Fruit fly (Drosophila melanogaster) whole organism, embryonic: Measurements from ENCODE around the gene dlg1.

Experiments
- Adf1 ChIP-seq: fragments of 200-800 bp; sonication (Bioruptor generic); IDR thresholded peaks from 2 replicates; pipeline ENCODE4 v1.3.6; 2022; ENCODE audit warnings: missing biosample characterization, missing genetic modification characterization
- Awh ChIP-seq: fragments of 200-800 bp; sonication (Bioruptor generic); IDR thresholded peaks from 2 replicates; pipeline ENCODE4, ENCODE4 v1.3.6; 2022; ENCODE audit warnings: missing biosample characterization, missing genetic modification characterization
- B-H1 ChIP-seq: fragments of 200-800 bp; sonication (Bioruptor generic); IDR thresholded peaks from 3 replicates; pipeline ENCODE4 v1.3.6; 2022; ENCODE audit warnings: missing biosample characterization, missing genetic modification characterization
- Blimp-1 ChIP-seq: fragments of 200-800 bp; sonication (Bioruptor generic); optimal IDR thresholded peaks from 3 replicates; lab custom pipeline; 2018; ENCODE audit warnings: missing biosample characterization, missing genetic modification characterization, mild to moderate bottlenecking, moderate library complexity, missing genetic modification reagents
- CG10147 ChIP-seq: fragments of 200-800 bp; sonication (Bioruptor generic); optimal IDR thresholded peaks from 2 replicates; lab custom pipeline; 2019; ENCODE audit warnings: missing biosample characterization, mild to moderate bottlenecking, missing genetic modification characterization, moderate library complexity
- CG10462 ChIP-seq: fragments of 200-800 bp; sonication (Bioruptor generic); optimal IDR thresholded peaks from 2 replicates; lab custom pipeline; 2016; ENCODE audit warnings: missing biosample characterization, missing genetic modification characterization
- CG10959 ChIP-seq: fragments of 200-800 bp; sonication (Bioruptor generic); IDR thresholded peaks from 2 replicates; pipeline ENCODE4 v1.3.6; 2022; ENCODE audit warnings: missing biosample characterization, missing genetic modification characterization
- CG11504 ChIP-seq: fragments of 200-800 bp; sonication (Bioruptor generic); optimal IDR thresholded peaks from 3 replicates; lab custom pipeline; 2019; ENCODE audit warnings: missing biosample characterization, mild to moderate bottlenecking, missing genetic modification characterization, moderate library complexity
- CG14441 ChIP-seq: fragments of 200-800 bp; sonication (Bioruptor generic); IDR thresholded peaks from 2 replicates; pipeline ENCODE4 v1.3.6; 2022; ENCODE audit warnings: missing biosample characterization, missing genetic modification characterization
- CG14860 ChIP-seq: fragments of 200-800 bp; sonication (Bioruptor generic); IDR thresholded peaks from 3 replicates; pipeline ENCODE4 v1.3.6; 2022; ENCODE audit warnings: missing biosample characterization, missing genetic modification characterization; ENCODE audit not compliant: partially characterized antibody
- CG15514 ChIP-seq: fragments of 200-800 bp; sonication (Bioruptor generic); optimal IDR thresholded peaks from 3 replicates; lab custom pipeline; 2017; ENCODE audit warnings: missing biosample characterization, missing genetic modification characterization, mild to moderate bottlenecking, moderate library complexity, missing genetic modification reagents
- CG15696 ChIP-seq: fragments of 200-800 bp; sonication (Bioruptor generic); optimal IDR thresholded peaks from 2 replicates; lab custom pipeline; 2019; ENCODE audit warnings: missing biosample characterization, mild to moderate bottlenecking, missing genetic modification characterization, moderate library complexity
- CG17186 ChIP-seq: fragments of 200-800 bp; sonication (Bioruptor generic); optimal IDR thresholded peaks from 3 replicates; lab custom pipeline; 2017; ENCODE audit warnings: missing biosample characterization, missing genetic modification reagents, missing genetic modification characterization
- CG17359 ChIP-seq: fragments of 200-800 bp; sonication (Bioruptor generic); optimal IDR thresholded peaks from 3 replicates; lab custom pipeline; 2018; ENCODE audit warnings: missing biosample characterization, mild to moderate bottlenecking, missing genetic modification characterization, moderate library complexity
- CG17829 ChIP-seq: fragments of 200-800 bp; optimal IDR thresholded peaks from 2 replicates; lab custom pipeline; 2019; ENCODE audit warnings: missing biosample characterization, mild to moderate bottlenecking, missing genetic modification characterization, moderate library complexity
- CG17912 ChIP-seq: fragments of 200-800 bp; sonication (Bioruptor generic); optimal IDR thresholded peaks from 2 replicates; lab custom pipeline; 2018; ENCODE audit warnings: missing biosample characterization, mild to moderate bottlenecking, missing genetic modification characterization
- CG2116 ChIP-seq: fragments of 200-800 bp; sonication (Bioruptor generic); optimal IDR thresholded peaks from 3 replicates; lab custom pipeline; 2018; ENCODE audit warnings: missing biosample characterization, mild to moderate bottlenecking, missing genetic modification characterization
- CG2889 ChIP-seq: fragments of 200-800 bp; sonication (Bioruptor generic); IDR thresholded peaks from 3 replicates; pipeline ENCODE4 v1.3.6; 2022; ENCODE audit warnings: missing biosample characterization, missing genetic modification characterization
- CG30403 ChIP-seq: fragments of 200-800 bp; sonication (Bioruptor generic); optimal IDR thresholded peaks from 3 replicates; lab custom pipeline; 2016; ENCODE audit warnings: missing biosample characterization, missing genetic modification characterization
- CG3995 ChIP-seq: fragments of 200-800 bp; sonication (Bioruptor generic); optimal IDR thresholded peaks from 3 replicates; lab custom pipeline; 2016; ENCODE audit warnings: missing biosample characterization, missing genetic modification characterization
- CG8478 ChIP-seq: fragments of >200 bp; optimal IDR thresholded peaks from 2 replicates; lab custom pipeline; 2018
- CG9876 ChIP-seq: fragments of 200-800 bp; sonication (Bioruptor generic); optimal IDR thresholded peaks from 2 replicates; lab custom pipeline; 2016; ENCODE audit warnings: missing biosample characterization, missing genetic modification characterization
- CoRest ChIP-seq: fragments of 200-800 bp; sonication (Bioruptor generic); optimal IDR thresholded peaks from 3 replicates; lab custom pipeline; 2018; ENCODE audit warnings: missing biosample characterization, mild to moderate bottlenecking, missing genetic modification characterization, moderate library complexity
- CrebB ChIP-seq: fragments of 200-800 bp; sonication (Bioruptor generic); optimal IDR thresholded peaks from 3 replicates; lab custom pipeline; 2018; ENCODE audit warnings: missing biosample characterization, mild to moderate bottlenecking, missing genetic modification characterization
- Elba2 ChIP-seq: fragments of 200-800 bp; sonication (Bioruptor generic); optimal IDR thresholded peaks from 3 replicates; lab custom pipeline; 2016; ENCODE audit warnings: missing biosample characterization, missing genetic modification characterization
- MESR4 ChIP-seq: fragments of 200-800 bp; sonication (Bioruptor generic); optimal IDR thresholded peaks from 2 replicates; lab custom pipeline; 2018; ENCODE audit warnings: missing biosample characterization, mild to moderate bottlenecking, missing genetic modification characterization, moderate library complexity
- Opbp ChIP-seq: fragments of 200-800 bp; sonication (Bioruptor generic); IDR thresholded peaks from 3 replicates; pipeline ENCODE4 v1.3.6; 2022; ENCODE audit warnings: missing biosample characterization, missing genetic modification characterization; ENCODE audit not compliant: partially characterized antibody
- TFAM ChIP-seq: fragments of 200-800 bp; sonication (Bioruptor generic); optimal IDR thresholded peaks from 2 replicates; lab custom pipeline; 2017; ENCODE audit warnings: missing biosample characterization, missing genetic modification characterization, inconsistent platforms
- Usf ChIP-seq: fragments of 200-800 bp; sonication (Bioruptor generic); optimal IDR thresholded peaks from 2 replicates; lab custom pipeline; 2017; ENCODE audit warnings: missing genotype, missing biosample characterization, missing genetic modification characterization
- abd-A ChIP-seq: fragments of 200-800 bp; sonication (Bioruptor generic); optimal IDR thresholded peaks from 3 replicates; lab custom pipeline; 2019; ENCODE audit warnings: missing biosample characterization, mild to moderate bottlenecking, missing genetic modification characterization, moderate library complexity
- ato ChIP-seq: fragments of 200-800 bp; sonication (Bioruptor generic); IDR thresholded peaks from 2 replicates; pipeline ENCODE4 v1.3.6; 2022; ENCODE audit warnings: missing biosample characterization, missing genetic modification characterization; ENCODE audit not compliant: partially characterized antibody
- caup ChIP-seq: fragments of 200-800 bp; sonication (Bioruptor generic); optimal IDR thresholded peaks from 3 replicates; lab custom pipeline; 2017; ENCODE audit warnings: missing biosample characterization, mild to moderate bottlenecking, missing genetic modification characterization, moderate library complexity; ENCODE audit not compliant: severe bottlenecking
- crc ChIP-seq: fragments of 200-800 bp; sonication (Bioruptor generic); optimal IDR thresholded peaks from 2 replicates; lab custom pipeline; 2016; ENCODE audit warnings: missing biosample characterization, missing genetic modification characterization
- dmrt99B ChIP-seq: fragments of 200-800 bp; sonication (Bioruptor generic); optimal IDR thresholded peaks from 2 replicates; lab custom pipeline; 2018; ENCODE audit warnings: missing biosample characterization, mild to moderate bottlenecking, missing genetic modification characterization, moderate library complexity
- dpn ChIP-seq, 2 experiments: fragments of 200-800 bp; sonication (Bioruptor generic); optimal IDR thresholded peaks; 3 replicates each; lab custom pipeline; 2016; ENCODE audit warnings: missing biosample characterization in 2 of 2, missing genetic modification characterization in 2 of 2
- fd96Cb ChIP-seq: fragments of 200-800 bp; sonication (Bioruptor generic); optimal IDR thresholded peaks from 2 replicates; lab custom pipeline; 2018; ENCODE audit warnings: missing biosample characterization, mild to moderate bottlenecking, missing genetic modification characterization, moderate library complexity
- gem ChIP-seq: fragments of 200-800 bp; sonication (Bioruptor generic); optimal IDR thresholded peaks from 2 replicates; lab custom pipeline; 2019; ENCODE audit warnings: missing biosample characterization, mild to moderate bottlenecking, missing genetic modification characterization, moderate library complexity
- gfzf ChIP-seq: fragments of 200-800 bp; sonication (Bioruptor generic); optimal IDR thresholded peaks from 2 replicates; lab custom pipeline; 2016; ENCODE audit warnings: missing biosample characterization, mild to moderate bottlenecking, missing genetic modification characterization, moderate library complexity
- gro ChIP-seq: fragments of 200-800 bp; sonication (Bioruptor generic); optimal IDR thresholded peaks from 2 replicates; lab custom pipeline; 2016; ENCODE audit warnings: missing biosample characterization, missing genetic modification characterization
- ind ChIP-seq: fragments of 200-800 bp; sonication (Bioruptor generic); optimal IDR thresholded peaks from 3 replicates; lab custom pipeline; 2016; ENCODE audit warnings: missing biosample characterization, missing genetic modification characterization
- insv ChIP-seq, 2 experiments: fragments of 200-800 bp; sonication (Bioruptor generic); optimal IDR thresholded peaks; 3 replicates each; lab custom pipeline; 2016 to 2018; ENCODE audit warnings: missing biosample characterization in 2 of 2, missing genetic modification characterization in 2 of 2
- knrl ChIP-seq: fragments of 200-800 bp; sonication (Bioruptor generic); IDR thresholded peaks from 3 replicates; pipeline ENCODE4 v1.3.6; 2022; ENCODE audit warnings: missing biosample characterization, missing genetic modification characterization; ENCODE audit not compliant: partially characterized antibody
- lab ChIP-seq: fragments of 200-800 bp; sonication (Bioruptor generic); optimal IDR thresholded peaks from 3 replicates; lab custom pipeline; 2017; ENCODE audit warnings: missing biosample characterization, missing genetic modification characterization, mild to moderate bottlenecking, moderate library complexity, missing genetic modification reagents
- nerfin-1 ChIP-seq: fragments of 200-800 bp; sonication (Bioruptor generic); optimal IDR thresholded peaks from 3 replicates; lab custom pipeline; 2019; ENCODE audit warnings: missing biosample characterization, mild to moderate bottlenecking, missing genetic modification characterization, moderate library complexity
- odd ChIP-seq: fragments of 200-800 bp; sonication (Bioruptor generic); optimal IDR thresholded peaks from 2 replicates; lab custom pipeline; 2017; ENCODE audit warnings: missing biosample characterization, mild to moderate bottlenecking, missing genetic modification characterization
- pho ChIP-seq: fragments of 200-800 bp; sonication (Bioruptor generic); optimal IDR thresholded peaks from 2 replicates; lab custom pipeline; 2016; ENCODE audit warnings: missing biosample characterization, missing genetic modification characterization
- phol ChIP-seq: fragments of 200-800 bp; sonication (Bioruptor generic); optimal IDR thresholded peaks from 3 replicates; lab custom pipeline; 2018; ENCODE audit warnings: missing biosample characterization, mild to moderate bottlenecking, missing genetic modification characterization, moderate library complexity
- pum ChIP-seq: fragments of 200-800 bp; sonication (Bioruptor generic); optimal IDR thresholded peaks from 2 replicates; lab custom pipeline; 2016; ENCODE audit warnings: missing biosample characterization, missing genetic modification characterization
- row ChIP-seq: fragments of 200-800 bp; sonication (Bioruptor generic); IDR thresholded peaks from 3 replicates; pipeline ENCODE4 v1.3.6; 2022; ENCODE audit warnings: missing biosample characterization, missing genetic modification characterization
- stc ChIP-seq: fragments of 200-800 bp; sonication (Bioruptor generic); IDR thresholded peaks from 2 replicates; pipeline ENCODE4 v1.3.6; 2022; ENCODE audit warnings: missing biosample characterization, missing genetic modification characterization
- yki ChIP-seq: fragments of >200 bp; optimal IDR thresholded peaks from 3 replicates; lab custom pipeline; 2018

Gene dlg1

dm6 chrX:11379747-11380146 lies 10.3 kb downstream of the dlg1 start:
- TF ChIP-seq CG10959 (GFP tag; lab: Robert Waterston, UW) (no peak), CG17186 (GFP tag; lab: Kevin White, UChicago) (no peak), CG30403 (GFP tag; lab: Kevin White, UChicago) (no peak), odd (GFP tag; lab: Kevin White, UChicago) (no peak), gem (peak; percentile 51), CG15696 (tag; lab: Kevin White, UChicago) (no peak), Usf (GFP tag; lab: Kevin White, UChicago) (no peak), CG9876 (GFP tag; lab: Kevin White, UChicago) (no peak), B-H1 (no peak), CG11504 (tag; lab: Kevin White, UChicago) (peak; percentile 31), CG3995 (GFP tag; lab: Kevin White, UChicago) (no peak), Opbp (GFP tag; lab: Robert Waterston, UW) (no peak), knrl (GFP tag; lab: Robert Waterston, UW) (no peak), gro (GFP tag; lab: Kevin White, UChicago) (no peak), CG17359 (tag; lab: Kevin White, UChicago) (peak; percentile 27), Blimp-1 (GFP tag; lab: Kevin White, UChicago) (peak; percentile 2), MESR4 (GFP tag; lab: Kevin White, UChicago) (no peak), CG10462 (GFP tag; lab: Kevin White, UChicago) (no peak), CG15514 (no peak), CG10147 (GFP tag; lab: Kevin White, UChicago) (peak; percentile 5), CG8478 (no peak), CG14441 (no peak), CoRest (tag; lab: Kevin White, UChicago) (peak; percentile 36), nerfin-1 (tag; lab: Kevin White, UChicago) (no peak), insv (GFP tag; optimal IDR thresholded peaks at IDR 0.05; lab: Kevin White, UChicago) (no peak), fd96Cb (tag; lab: Kevin White, UChicago) (peak; percentile 14), CG14860 (GFP tag; lab: Robert Waterston, UW) (no peak), CG2116 (GFP tag; lab: Kevin White, UChicago) (no peak), CG17829 (tag; lab: Kevin White, UChicago) (no peak), stc (no peak), abd-A (no peak), CG17912 (GFP tag; lab: Kevin White, UChicago) (no peak), caup (GFP tag; lab: Kevin White, UChicago) (no peak), Adf1 (GFP tag; lab: Robert Waterston, UW) (no peak), phol (tag; lab: Kevin White, UChicago) (peak; percentile 32), pum (GFP tag; lab: Kevin White, UChicago) (no peak), CG2889 (GFP tag; lab: Robert Waterston, UW) (no peak), dpn (GFP tag; optimal IDR thresholded peaks at IDR 0.05; lab: Kevin White, UChicago) (peak in 1 of 2 experiments; percentile 6), ind (GFP tag; lab: Kevin White, UChicago) (peak; percentile 16), Awh (GFP tag; lab: Robert Waterston, UW) (no peak), row (GFP tag; lab: Robert Waterston, UW) (peak; percentile 28; the same call in 2 of the 3 replicates), dmrt99B (peak; percentile 44), crc (GFP tag; lab: Kevin White, UChicago) (no peak), CrebB (tag; lab: Kevin White, UChicago) (no peak), yki (no peak), TFAM (GFP tag; lab: Kevin White, UChicago) (no peak), pho (GFP tag; lab: Kevin White, UChicago) (no peak), Elba2 (GFP tag; lab: Kevin White, UChicago) (no peak), gfzf (GFP tag; lab: Kevin White, UChicago) (no peak), ato (GFP tag; lab: Robert Waterston, UW) (no peak), lab (GFP tag; lab: Kevin White, UChicago) (peak; percentile 5)
